Fruit fly (Drosophila melanogaster): Measurements from ENCODE around the gene dnd.
A peak's percentile ranks its signal among the peaks of the same experiment; 100 is the strongest.

dnd gene

dm6 chr3R:21856098-21856872, 30.9 kb downstream of the dnd start, which contains the start of gene glec (continued):
- TF ChIP-seq bsh (GFP tag; optimal IDR thresholded peaks at IDR 0.05) (peak in 1 of 2 experiments; percentile 8), BEAF-32 (GFP tag; optimal IDR thresholded peaks at IDR 0.05) (peak; percentile 7), Camta (GFP tag; optimal IDR thresholded peaks at IDR 0.05) (no peak), CG32767 (GFP tag; IDR thresholded peaks at IDR 0.05) (no peak), CG11093 (GFP tag; IDR thresholded peaks at IDR 0.05) (no peak), CG15269 (tag; optimal IDR thresholded peaks at IDR 0.05) (no peak), CG3847 (GFP tag; IDR thresholded peaks at IDR 0.05) (peak; percentile 28; the same call in 1 of the 2 replicates), CG2712 (tag; optimal IDR thresholded peaks at IDR 0.05) (no peak), Eip74EF (GFP tag; optimal IDR thresholded peaks at IDR 0.05) (peak in 1 of 2 experiments; percentile 17), klu (GFP tag; IDR thresholded peaks at IDR 0.05) (no peak), Bdp1 (GFP tag; optimal IDR thresholded peaks at IDR 0.05) (no peak), bowl (GFP tag; IDR thresholded peaks at IDR 0.05) (peak; percentile 52; the same call in 1 of the 2 replicates), CG16813 (GFP tag; IDR thresholded peaks at IDR 0.05; ENCODE audit: partially characterized antibody) (peak; percentile 50; the same call in 2 of the 3 replicates), CHES-1-like (GFP tag; optimal IDR thresholded peaks at IDR 0.05) (peak; percentile 1), CG2889 (GFP tag; IDR thresholded peaks at IDR 0.05) (no peak), ci (GFP tag; IDR thresholded peaks at IDR 0.05) (peak; percentile 90), nom (GFP tag; optimal IDR thresholded peaks at IDR 0.05) (peak; percentile 46), crol (GFP tag; IDR thresholded peaks at IDR 0.05) (peak; percentile 18; the same call in 1 of the 2 replicates), Sry-δ (GFP tag; optimal IDR thresholded peaks at IDR 0.05) (peak; percentile 3), ato (GFP tag; IDR thresholded peaks at IDR 0.05; ENCODE audit: partially characterized antibody) (peak; percentile 78), zf30C (GFP tag; optimal IDR thresholded peaks at IDR 0.05) (peak; percentile 55), ftz-f1 (GFP tag; optimal IDR thresholded peaks at IDR 0.05) (peak; percentile 76), Doc2 (GFP tag; IDR thresholded peaks at IDR 0.05) (no peak), Dref (GFP tag; IDR thresholded peaks at IDR 0.05) (no peak), kni (GFP tag; optimal IDR thresholded peaks at IDR 0.05) (peak; percentile 6), al (GFP tag; IDR thresholded peaks at IDR 0.05) (no peak), gce (GFP tag; IDR thresholded peaks at IDR 0.05) (peak; percentile 68; the same call in 2 of the 3 replicates), CG33213 (GFP tag; optimal IDR thresholded peaks at IDR 0.05) (peak; percentile 63), CG6272 (GFP tag; IDR thresholded peaks at IDR 0.05) (0 out of 2 replicates have a peak, but pooled peaks have one; percentile 11), CG10543 (GFP tag; optimal IDR thresholded peaks at IDR 0.05) (peak; percentile 10), CG30431 (GFP tag; optimal IDR thresholded peaks at IDR 0.05) (no peak), Vsx1 (GFP tag; optimal IDR thresholded peaks at IDR 0.05) (no peak), CG1792 (GFP tag; optimal IDR thresholded peaks at IDR 0.05) (peak; percentile 7), Usf (GFP tag; optimal IDR thresholded peaks at IDR 0.05) (no peak), Lhr (GFP tag; optimal IDR thresholded peaks at IDR 0.05) (no peak), CG11696 (GFP tag; IDR thresholded peaks at IDR 0.05) (peak; percentile 38), Sox102F (GFP tag; optimal IDR thresholded peaks at IDR 0.05) (peak; percentile 36), CG2120 (GFP tag; optimal IDR thresholded peaks at IDR 0.05) (no peak), Hr3 (GFP tag; optimal IDR thresholded peaks at IDR 0.05) (peak; percentile 4), CG15011 (GFP tag; optimal IDR thresholded peaks at IDR 0.05) (no peak), CG6654 (GFP tag; optimal IDR thresholded peaks at IDR 0.05) (no peak), prd (optimal IDR thresholded peaks at IDR 0.05) (no peak), prd (GFP tag; IDR thresholded peaks at IDR 0.05) (peak; percentile 24; the same call in 2 of the 3 replicates), fd102C (GFP tag; optimal IDR thresholded peaks at IDR 0.05) (no peak), CG4328 (GFP tag; optimal IDR thresholded peaks at IDR 0.05) (no peak), Sox100B (GFP tag; optimal IDR thresholded peaks at IDR 0.05) (peak; percentile 2), CG16815 (GFP tag; optimal IDR thresholded peaks at IDR 0.05) (peak; percentile 7), sqz (GFP tag; optimal IDR thresholded peaks at IDR 0.05) (peak; percentile 34), toy (GFP tag; IDR thresholded peaks at IDR 0.05) (no peak)

All from whole organism, embryonic.